Worm (Caenorhabditis elegans) whole organism, L1 larva: ENCODE measurements around the gene cdk-4.

Source experiments
- C16A3.4 ChIP-seq: fragments of 150-350 bp; optimal IDR thresholded peaks from 2 replicates; lab custom pipeline; 2014; ENCODE audit warnings: missing biosample characterization, missing genetic modification characterization
- F16B12.6 ChIP-seq: fragments of 150-350 bp; optimal IDR thresholded peaks from 2 replicates; lab custom pipeline; 2014; ENCODE audit warnings: missing biosample characterization, missing genetic modification characterization
- Y116A8C.19 ChIP-seq: sonication (generic microtip); optimal IDR thresholded peaks from 2 replicates; lab custom pipeline; 2016; ENCODE audit warnings: missing compliant biosample characterization, missing genetic modification characterization, borderline replicate concordance
- ama-1 ChIP-seq: fragments of 150-350 bp; optimal IDR thresholded peaks from 2 replicates; lab custom pipeline; 2014
- blmp-1 ChIP-seq: fragments of 150-350 bp; optimal IDR thresholded peaks from 2 replicates; lab custom pipeline; 2014; ENCODE audit warnings: missing biosample characterization, missing genetic modification characterization
- ceh-63 ChIP-seq: fragments of 200-800 bp; sonication (Bioruptor generic); optimal IDR thresholded peaks from 2 replicates; lab custom pipeline; 2018; ENCODE audit warnings: mild to moderate bottlenecking, missing genetic modification characterization, missing compliant biosample characterization
- ceh-8 ChIP-seq: fragments of 200-800 bp; sonication (Bioruptor generic); optimal IDR thresholded peaks from 2 replicates; lab custom pipeline; 2018; ENCODE audit warnings: mild to moderate bottlenecking, missing genetic modification characterization, moderate library complexity, missing compliant biosample characterization
- ceh-88 ChIP-seq: fragments of 200-800 bp; sonication (Bioruptor generic); IDR thresholded peaks from 2 replicates; pipeline ENCODE4 v1.3.6; 2022; ENCODE audit warnings: missing genetic modification characterization, missing compliant biosample characterization
- efl-1 ChIP-seq, 4 experiments: fragments of 150-350 bp; optimal IDR thresholded peaks in 3 of 4; peaks in 1 of 4; 1 replicate in 1 of 4; 2 replicates in 3 of 4; lab custom pipeline; 2014; ENCODE audit warnings: missing biosample characterization in 2 of 4, missing genetic modification characterization in 2 of 4, missing genetic modification reagents in 2 of 4
- efl-3 ChIP-seq: fragments of 200-800 bp; sonication (Bioruptor generic); optimal IDR thresholded peaks from 2 replicates; lab custom pipeline; 2018; ENCODE audit warnings: mild to moderate bottlenecking, missing genetic modification characterization, missing compliant biosample characterization
- egl-13 ChIP-seq: sonication (generic microtip); optimal IDR thresholded peaks from 2 replicates; lab custom pipeline; 2016; ENCODE audit warnings: missing genotype, missing genetic modification reagents, missing genetic modification characterization, missing compliant biosample characterization
- egl-27 ChIP-seq, 2 experiments: fragments of 150-350 bp in 1 of 2; sonication (generic microtip); optimal IDR thresholded peaks; 3 replicates each; lab custom pipeline; 2017 to 2018; ENCODE audit warnings: missing biosample characterization in 2 of 2, missing genetic modification characterization in 2 of 2, missing genetic modification reagents in 2 of 2
- elt-3 ChIP-seq, 6 experiments: fragments of 150-350 bp in 1 of 6; sonication (generic microtip); optimal IDR thresholded peaks; 2 replicates each; lab custom pipeline; 2017 to 2018; ENCODE audit warnings: missing biosample characterization in 6 of 6, missing genetic modification characterization in 6 of 6, inconsistent platforms in 1 of 6
- ets-5 ChIP-seq: fragments of 200-800 bp; sonication (Bioruptor generic); IDR thresholded peaks from 2 replicates; pipeline ENCODE4 v1.3.6; 2022; ENCODE audit warnings: missing genetic modification characterization, missing compliant biosample characterization
- hlh-17 ChIP-seq: fragments of 200-800 bp; sonication (Bioruptor generic); optimal IDR thresholded peaks from 2 replicates; lab custom pipeline; 2018; ENCODE audit warnings: missing genetic modification characterization, mild to moderate bottlenecking, missing compliant biosample characterization, moderate library complexity, borderline replicate concordance
- irx-1 ChIP-seq: sonication (generic microtip); optimal IDR thresholded peaks from 2 replicates; lab custom pipeline; 2016; ENCODE audit warnings: missing genetic modification characterization, missing compliant biosample characterization
- jun-1 ChIP-seq: fragments of 150-350 bp; optimal IDR thresholded peaks from 2 replicates; lab custom pipeline; 2014; ENCODE audit warnings: missing biosample characterization, missing genetic modification reagents, missing genetic modification characterization
- lin-13 ChIP-seq: fragments of 150-350 bp; optimal IDR thresholded peaks from 2 replicates; lab custom pipeline; 2014; ENCODE audit warnings: missing biosample characterization, missing genetic modification reagents, missing genetic modification characterization
- lin-14 ChIP-seq: fragments of 200-800 bp; sonication (Bioruptor generic); optimal IDR thresholded peaks from 2 replicates; lab custom pipeline; 2018; ENCODE audit warnings: mild to moderate bottlenecking, missing genetic modification characterization, moderate library complexity, missing compliant biosample characterization
- lin-15B ChIP-seq: fragments of 150-350 bp; sonication (generic microtip); optimal IDR thresholded peaks from 3 replicates; lab custom pipeline; 2014; ENCODE audit warnings: missing biosample characterization, missing genetic modification characterization
- lin-35 ChIP-seq, 2 experiments: fragments of 150-350 bp; optimal IDR thresholded peaks; 2 replicates each; lab custom pipeline; 2014; ENCODE audit warnings: missing biosample characterization in 2 of 2, missing genetic modification characterization in 2 of 2, missing genetic modification reagents in 2 of 2
- lir-3 ChIP-seq: sonication (generic microtip); optimal IDR thresholded peaks from 2 replicates; lab custom pipeline; 2016; ENCODE audit warnings: mild to moderate bottlenecking, missing genetic modification characterization, moderate library complexity, missing compliant biosample characterization; ENCODE audit not compliant: poor library complexity
- lsy-2 ChIP-seq, 2 experiments: fragments of 150-350 bp; optimal IDR thresholded peaks; 2 replicates each; lab custom pipeline; 2014; ENCODE audit warnings: missing biosample characterization in 2 of 2, missing genetic modification characterization in 2 of 2
- mab-9 ChIP-seq: fragments of 200-800 bp; sonication (Bioruptor generic); IDR thresholded peaks from 2 replicates; pipeline ENCODE4 v1.3.6; 2022; ENCODE audit warnings: missing genetic modification reagents, missing genetic modification characterization, missing compliant biosample characterization
- mdl-1 ChIP-seq, 2 experiments: fragments of 150-350 bp; optimal IDR thresholded peaks; 2 replicates each; lab custom pipeline; 2014 to 2017; ENCODE audit warnings: missing biosample characterization in 2 of 2, missing genetic modification characterization in 2 of 2, inconsistent platforms in 1 of 2
- mef-2 ChIP-seq: fragments of 150-350 bp; optimal IDR thresholded peaks from 2 replicates; lab custom pipeline; 2014; ENCODE audit warnings: missing biosample characterization, missing genetic modification characterization
- nhr-19 ChIP-seq: fragments of 200-800 bp; sonication (Bioruptor generic); conservative IDR thresholded peaks from 2 replicates; pipeline ENCODE4 v1.3.6; 2022; ENCODE audit warnings: missing genetic modification characterization, missing compliant biosample characterization
- nhr-20 ChIP-seq: sonication (generic microtip); optimal IDR thresholded peaks from 2 replicates; lab custom pipeline; 2016; ENCODE audit warnings: mild to moderate bottlenecking, missing genetic modification characterization, missing compliant biosample characterization
- nhr-28 ChIP-seq: fragments of 150-350 bp; optimal IDR thresholded peaks from 2 replicates; lab custom pipeline; 2014; ENCODE audit warnings: missing biosample characterization, missing genetic modification characterization
- nhr-47 ChIP-seq: sonication (generic microtip); optimal IDR thresholded peaks from 2 replicates; lab custom pipeline; 2016; ENCODE audit warnings: mild to moderate bottlenecking, missing genetic modification characterization, moderate library complexity, missing compliant biosample characterization
- nhr-71 ChIP-seq: sonication (generic microtip); optimal IDR thresholded peaks from 2 replicates; lab custom pipeline; 2016; ENCODE audit warnings: mild to moderate bottlenecking, missing genetic modification characterization, moderate library complexity, missing compliant biosample characterization
- nhr-77 ChIP-seq: fragments of 150-350 bp; optimal IDR thresholded peaks from 2 replicates; lab custom pipeline; 2014; ENCODE audit warnings: missing biosample characterization, missing genetic modification characterization
- nhr-84 ChIP-seq: sonication (generic microtip); optimal IDR thresholded peaks from 2 replicates; lab custom pipeline; 2017; ENCODE audit warnings: missing biosample characterization, missing genetic modification characterization
- nhr-85 ChIP-seq: sonication (generic microtip); peaks from one replicate; lab custom pipeline; 2016; ENCODE audit warnings: missing genetic modification characterization, inconsistent platforms, missing compliant biosample characterization
- nhr-90 ChIP-seq: sonication (generic microtip); optimal IDR thresholded peaks from 2 replicates; lab custom pipeline; 2016; ENCODE audit warnings: mild to moderate bottlenecking, missing genetic modification characterization, missing compliant biosample characterization; ENCODE audit not compliant: poor library complexity
- pag-3 ChIP-seq: sonication (generic microtip); optimal IDR thresholded peaks from 2 replicates; lab custom pipeline; 2017; ENCODE audit warnings: missing genetic modification characterization, mild to moderate bottlenecking, missing compliant biosample characterization, antibody characterized with exemption, borderline replicate concordance; ENCODE audit not compliant: insufficient read depth
- pqm-1 ChIP-seq: sonication (generic microtip); optimal IDR thresholded peaks from 3 replicates; lab custom pipeline; 2017; ENCODE audit warnings: missing biosample characterization, missing genetic modification characterization
- skn-1 ChIP-seq: fragments of 150-350 bp; optimal IDR thresholded peaks from 2 replicates; lab custom pipeline; 2014; ENCODE audit warnings: missing biosample characterization, missing genetic modification characterization
- snpc-4 ChIP-seq: fragments of 150-350 bp; optimal IDR thresholded peaks from 2 replicates; lab custom pipeline; 2014; ENCODE audit warnings: missing biosample characterization, missing genetic modification characterization
- sox-4 ChIP-seq: sonication (generic microtip); optimal IDR thresholded peaks from 2 replicates; lab custom pipeline; 2016; ENCODE audit warnings: missing genetic modification characterization, missing compliant biosample characterization
- sup-37 ChIP-seq: fragments of 200-800 bp; sonication (Bioruptor generic); optimal IDR thresholded peaks from 2 replicates; lab custom pipeline; 2018; ENCODE audit warnings: mild to moderate bottlenecking, missing genetic modification characterization, missing compliant biosample characterization
- tlp-1 ChIP-seq: fragments of 150-350 bp; optimal IDR thresholded peaks from 2 replicates; lab custom pipeline; 2014; ENCODE audit warnings: missing biosample characterization, missing genetic modification characterization
- unc-62 ChIP-seq: fragments of 150-350 bp; optimal IDR thresholded peaks from 2 replicates; lab custom pipeline; 2014; ENCODE audit warnings: missing biosample characterization, missing genetic modification reagents, missing genetic modification characterization
- unc-86 ChIP-seq: sonication (generic microtip); optimal IDR thresholded peaks from 2 replicates; lab custom pipeline; 2016; ENCODE audit warnings: missing genetic modification characterization, missing compliant biosample characterization
- xbp-1 ChIP-seq: sonication (generic microtip); optimal IDR thresholded peaks from 2 replicates; lab custom pipeline; 2016; ENCODE audit warnings: missing genetic modification characterization, missing compliant biosample characterization
- zag-1 ChIP-seq: fragments of 150-350 bp; optimal IDR thresholded peaks from 2 replicates; lab custom pipeline; 2014; ENCODE audit warnings: missing biosample characterization, missing genetic modification characterization

The cdk-4 gene

ce11 chrX:13550890-13551289 is 32.2 kb upstream of the cdk-4 start, which contains the start of gene odr-1:
Gene odr-1, minus strand, starts transcription at chrX:13550990.
- TF ChIP-seq nhr-77 (tag; lab: Kevin White, UChicago) (no peak), efl-1 (optimal IDR thresholded peaks at IDR 0.05; lab: Kevin White, UChicago) (no peak), efl-1 (GFP tag; optimal IDR thresholded peaks at IDR 0.05 in 1 of 2; lab: Kevin White, UChicago) (peak in 1 of 2 experiments; percentile 56), unc-62 (no peak), tlp-1 (tag; lab: Kevin White, UChicago) (no peak), nhr-28 (no peak), jun-1 (tag; lab: Kevin White, UChicago) (no peak), ets-5 (no peak), unc-86 (tag; lab: Kevin White, UChicago) (no peak)
- TF ChIP-seq, all 84 proteins: peak for 1

DNA sequence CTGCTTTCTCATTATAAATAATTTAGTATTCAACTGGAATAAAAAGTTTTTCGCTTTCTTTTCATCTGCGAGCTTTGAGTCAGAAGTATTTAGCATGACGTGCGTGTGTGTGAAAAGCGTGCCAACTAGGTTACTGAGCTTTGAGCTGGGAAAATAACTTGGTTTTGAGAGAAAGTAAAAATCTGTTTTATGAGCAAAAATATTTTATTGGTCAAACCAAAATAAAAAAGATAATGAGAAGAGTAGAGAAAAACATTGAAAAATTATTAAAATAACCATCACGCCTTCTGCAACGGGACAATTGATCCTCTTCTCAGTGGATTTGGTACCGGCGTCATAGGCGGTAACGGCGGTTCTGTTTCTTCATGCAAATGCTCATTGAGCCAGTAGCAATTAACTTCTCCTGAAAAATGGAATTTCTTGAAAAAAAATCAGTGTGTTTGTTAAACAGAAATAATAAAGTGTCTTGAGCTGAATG is 25.9 kb upstream of the cdk-4 start:
- TF ChIP-seq ama-1 (lab: Kevin White, UChicago) (peak; percentile 68), nhr-85 (peak; percentile 51), nhr-47 (tag; lab: Kevin White, UChicago) (peak; percentile 42), efl-1 (optimal IDR thresholded peaks at IDR 0.05; lab: Kevin White, UChicago) (no peak), efl-1 (GFP tag; optimal IDR thresholded peaks at IDR 0.05 in 1 of 2; lab: Kevin White, UChicago) (peak in 1 of 2 experiments; percentile 73), nhr-90 (peak; percentile 22), egl-13 (tag; lab: Kevin White, UChicago) (peak; percentile 32), C16A3.4 (peak; percentile 33), nhr-28 (no peak), lin-15B (tag; lab: Kevin White, UChicago) (no peak), elt-3 (tag; optimal IDR thresholded peaks at IDR 0.05; lab: Kevin White, UChicago) (peak in 1 of 6 experiments; percentile 60), nhr-71 (tag; lab: Kevin White, UChicago) (peak; percentile 12), irx-1 (tag; lab: Kevin White, UChicago) (no peak), blmp-1 (tag; lab: Kevin White, UChicago) (peak; percentile 26), nhr-20 (peak; percentile 23), unc-86 (tag; lab: Kevin White, UChicago) (peak; percentile 33), lin-14 (GFP tag; lab: Kevin White, UChicago) (peak; percentile 39), sox-4 (tag; lab: Kevin White, UChicago) (no peak), lsy-2 (tag; optimal IDR thresholded peaks at IDR 0.05; lab: Kevin White, UChicago) (peak in 1 of 2 experiments; percentile 50)

DNA sequence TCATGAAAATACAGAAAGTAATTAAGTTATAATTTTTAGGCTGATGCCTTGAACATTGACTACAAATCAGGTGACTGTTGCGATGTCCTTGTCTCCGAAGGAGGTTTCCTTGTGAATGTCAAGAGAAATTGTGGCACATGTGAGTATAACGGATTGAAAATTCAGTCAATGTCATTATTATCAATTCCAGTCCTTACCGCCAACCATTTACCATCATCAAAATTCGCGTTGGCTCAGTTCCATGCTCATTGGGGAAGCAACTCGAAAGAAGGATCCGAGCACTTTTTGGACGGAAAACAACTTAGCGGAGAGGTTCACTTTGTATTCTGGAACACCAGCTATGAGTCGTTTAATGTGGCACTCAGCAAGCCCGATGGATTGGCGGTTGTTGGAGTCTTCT is 24.6 kb upstream of the cdk-4 start:
- TF ChIP-seq xbp-1 (no peak), Y116A8C.19 (tag; lab: Kevin White, UChicago) (no peak), ceh-8 (GFP tag; lab: Kevin White, UChicago) (no peak), lsy-2 (tag; optimal IDR thresholded peaks at IDR 0.05; lab: Kevin White, UChicago) (peak in 1 of 2 experiments; percentile 2), nhr-28 (no peak), F16B12.6 (tag; lab: Kevin White, UChicago) (no peak), zag-1 (tag; lab: Kevin White, UChicago) (no peak), skn-1 (tag; lab: Kevin White, UChicago) (no peak), pqm-1 (tag; lab: Kevin White, UChicago) (no peak), sup-37 (GFP tag; lab: Kevin White, UChicago) (no peak), jun-1 (tag; lab: Kevin White, UChicago) (no peak), mab-9 (GFP tag; lab: Robert Waterston, UW) (no peak), ceh-88 (no peak), nhr-84 (tag; lab: Kevin White, UChicago) (no peak), lin-35 (GFP tag; optimal IDR thresholded peaks at IDR 0.05; lab: Kevin White, UChicago) (peak in 1 of 2 experiments; percentile 8), lir-3 (tag; lab: Kevin White, UChicago) (no peak), ama-1 (lab: Kevin White, UChicago) (no peak)

DNA sequence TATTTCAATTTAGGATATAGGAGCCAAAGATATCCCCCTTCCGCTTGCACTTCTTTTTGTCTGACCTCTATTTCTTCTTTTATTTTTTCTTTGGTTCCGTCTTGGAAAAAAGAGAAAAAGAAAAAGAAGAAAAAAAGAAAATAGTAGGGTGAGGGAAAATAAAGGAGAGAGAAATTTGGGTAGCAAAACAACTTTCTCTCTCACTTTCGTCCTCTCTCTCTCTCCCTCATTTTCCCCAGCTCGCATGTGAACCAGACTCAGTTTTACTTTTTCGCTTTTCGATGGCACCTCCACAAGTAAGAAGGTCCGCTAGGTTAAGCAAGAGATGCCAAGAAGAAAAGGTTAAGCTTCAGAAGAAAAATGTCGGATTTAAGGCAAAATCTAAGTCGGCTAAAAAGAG is 24.0 kb upstream of the cdk-4 start:
- TF ChIP-seq nhr-84 (tag; lab: Kevin White, UChicago) (no peak), pag-3 (tag; lab: Kevin White, UChicago) (peak; percentile 26), egl-27 (tag; optimal IDR thresholded peaks at IDR 0.05; lab: Kevin White, UChicago) (no peak), nhr-19 (GFP tag; lab: Robert Waterston, UW) (no peak), ceh-63 (GFP tag; lab: Kevin White, UChicago) (no peak), mdl-1 (tag; optimal IDR thresholded peaks at IDR 0.05; lab: Kevin White, UChicago) (peak in 1 of 2 experiments; percentile 21), egl-13 (tag; lab: Kevin White, UChicago) (no peak), lin-14 (GFP tag; lab: Kevin White, UChicago) (peak; percentile 76), snpc-4 (tag; lab: Kevin White, UChicago) (no peak), mef-2 (tag; lab: Kevin White, UChicago) (no peak), hlh-17 (GFP tag; lab: Kevin White, UChicago) (no peak), efl-3 (no peak), Y116A8C.19 (tag; lab: Kevin White, UChicago) (no peak), lin-13 (no peak)
